Fruit fly (Drosophila melanogaster): Measurements from ENCODE around the gene CG13760.

Gene CG13760

dm6 chrX:2533843-2534473 is 51.5 kb downstream of the CG13760 start (continued):
- peak; percentile 66 for TF ChIP-seq CG7839 (tag; optimal IDR thresholded peaks at IDR 0.05)
- no peak for TF ChIP-seq danr (GFP tag; IDR thresholded peaks at IDR 0.05)
- no peak for TF ChIP-seq CG31365 (tag; optimal IDR thresholded peaks at IDR 0.05)
- TF ChIP-seq CG4424 (GFP tag; optimal IDR thresholded peaks at IDR 0.05) = peak; percentile 9
- TF ChIP-seq CG16779 (GFP tag; IDR thresholded peaks at IDR 0.05) = peak; percentile 60; the same call in 1 of the 2 replicates
- TF ChIP-seq bsh (GFP tag; optimal IDR thresholded peaks at IDR 0.05) = peak; percentile 17 to 40
- 0 out of 2 replicates have a peak, but pooled peaks have one; percentile 9 for TF ChIP-seq CG31224 (GFP tag; IDR thresholded peaks at IDR 0.05)
- TF ChIP-seq CG11093 (GFP tag; IDR thresholded peaks at IDR 0.05) = peak; percentile 43; the same call in 1 of the 3 replicates
- no peak for TF ChIP-seq dmrt11E (tag; optimal IDR thresholded peaks at IDR 0.05)
- peak; percentile 45; the same call in 1 of the 2 replicates for TF ChIP-seq chm (GFP tag; IDR thresholded peaks at IDR 0.05)
- peak; percentile 76 for TF ChIP-seq Mrtf (GFP tag; IDR thresholded peaks at IDR 0.05)
- TF ChIP-seq CG10321 (GFP tag; IDR thresholded peaks at IDR 0.05) = 0 out of 2 replicates have a peak, but pooled peaks have one; percentile 22
- TF ChIP-seq CG12299 (tag; optimal IDR thresholded peaks at IDR 0.05) = no peak
- TF ChIP-seq fu2 (GFP tag; optimal IDR thresholded peaks at IDR 0.05) = peak; percentile 49
- TF ChIP-seq Elba2 (GFP tag; optimal IDR thresholded peaks at IDR 0.05) = no peak
- TF ChIP-seq pho (GFP tag; optimal IDR thresholded peaks at IDR 0.05) = peak; percentile 34
- no peak for TF ChIP-seq Lim3 (GFP tag; IDR thresholded peaks at IDR 0.05)
- no peak for TF ChIP-seq pita (GFP tag; optimal IDR thresholded peaks at IDR 0.05)
- peak; percentile 19; the same call in 1 of the 2 replicates for TF ChIP-seq Ravus (GFP tag; IDR thresholded peaks at IDR 0.05)
- peak; percentile 69 for TF ChIP-seq Sox102F (GFP tag; optimal IDR thresholded peaks at IDR 0.05)
- peak; percentile 38; the same call in 1 of the 2 replicates for TF ChIP-seq CG6272 (GFP tag; IDR thresholded peaks at IDR 0.05)
- peak; percentile 31 for TF ChIP-seq mirr (GFP tag; optimal IDR thresholded peaks at IDR 0.05)
- peak; percentile 32 for TF ChIP-seq zen (tag; optimal IDR thresholded peaks at IDR 0.05)
- peak; percentile 79 for TF ChIP-seq lmd (GFP tag; IDR thresholded peaks at IDR 0.05)
- peak; percentile 30 for TF ChIP-seq CG12104 (GFP tag; optimal IDR thresholded peaks at IDR 0.05)
- TF ChIP-seq GATAe (GFP tag; conservative IDR thresholded peaks at IDR 0.05) = no peak
- TF ChIP-seq CG12659 (GFP tag; optimal IDR thresholded peaks at IDR 0.05) = peak; percentile 41
- TF ChIP-seq gfzf (GFP tag; optimal IDR thresholded peaks at IDR 0.05) = no peak
- TF ChIP-seq pb (GFP tag; optimal IDR thresholded peaks at IDR 0.05) = peak; percentile 37
- peak; percentile 55 for TF ChIP-seq jumu (GFP tag; optimal IDR thresholded peaks at IDR 0.05)
- TF ChIP-seq Optix (GFP tag; IDR thresholded peaks at IDR 0.05) = peak; percentile 68; the same call in 2 of the 3 replicates
- TF ChIP-seq CG15601 (tag; optimal IDR thresholded peaks at IDR 0.05) = no peak
- TF ChIP-seq insv (GFP tag; optimal IDR thresholded peaks at IDR 0.05) = no peak
- TF ChIP-seq shn (GFP tag; optimal IDR thresholded peaks at IDR 0.05) = no peak
- no peak for TF ChIP-seq fru (optimal IDR thresholded peaks at IDR 0.05)
- no peak for TF ChIP-seq toy (GFP tag; IDR thresholded peaks at IDR 0.05)
- no peak for TF ChIP-seq MESR4 (GFP tag; optimal IDR thresholded peaks at IDR 0.05)
- no peak for TF ChIP-seq CG12744 (GFP tag; optimal IDR thresholded peaks at IDR 0.05)
- TF ChIP-seq crp (GFP tag; optimal IDR thresholded peaks at IDR 0.05) = no peak
- TF ChIP-seq CG7987 (GFP tag; optimal IDR thresholded peaks at IDR 0.05) = peak; percentile 11
- TF ChIP-seq phol (tag; optimal IDR thresholded peaks at IDR 0.05) = peak; percentile 40
- TF ChIP-seq CG10209 (GFP tag; optimal IDR thresholded peaks at IDR 0.05) = peak; percentile 50
- peak; percentile 49; the same call in 1 of the 2 replicates for TF ChIP-seq cas (GFP tag; IDR thresholded peaks at IDR 0.05)
- TF ChIP-seq CG16863 (GFP tag; optimal IDR thresholded peaks at IDR 0.05) = peak; percentile 63
- TF ChIP-seq Opbp (GFP tag; IDR thresholded peaks at IDR 0.05; ENCODE audit: partially characterized antibody) = no peak
- TF ChIP-seq tap (tag; optimal IDR thresholded peaks at IDR 0.05) = peak; percentile 46
- no peak for TF ChIP-seq CG10462 (GFP tag; optimal IDR thresholded peaks at IDR 0.05)
- TF ChIP-seq fd102C (GFP tag; optimal IDR thresholded peaks at IDR 0.05) = no peak
- TF ChIP-seq Max (GFP tag; optimal IDR thresholded peaks at IDR 0.05) = no peak
- TF ChIP-seq CG2199 (GFP tag; IDR thresholded peaks at IDR 0.05) = 0 out of 3 replicates have a peak, but pooled peaks have one; percentile 59

Measured in whole organism, embryonic.